Worm (Caenorhabditis elegans) whole organism, young adult: ENCODE data around the gene ska-3.

Experiments
- B0035.1 ChIP-seq: sonication (generic microtip); optimal IDR thresholded peaks from 2 replicates; lab custom pipeline; 2016; ENCODE audit warnings: missing genetic modification characterization, mild to moderate bottlenecking, missing compliant biosample characterization, missing genotype, missing genetic modification reagents
- D2030.7 ChIP-seq: fragments of 200-800 bp; sonication (Bioruptor generic); IDR thresholded peaks from 2 replicates; pipeline ENCODE4 v1.3.6; 2022; ENCODE audit warnings: missing genetic modification reagents, missing genetic modification characterization, missing compliant biosample characterization
- F22D6.2 ChIP-seq: sonication (generic microtip); optimal IDR thresholded peaks from 2 replicates; lab custom pipeline; 2016; ENCODE audit warnings: mild to moderate bottlenecking, missing genetic modification characterization, missing compliant biosample characterization
- F33H1.4 ChIP-seq: fragments of 200-800 bp; sonication (Bioruptor generic); IDR thresholded peaks from 2 replicates; pipeline ENCODE4 v1.3.6; 2022; ENCODE audit warnings: missing genetic modification reagents, missing genetic modification characterization, missing compliant biosample characterization
- F49E8.2 ChIP-seq: sonication (generic microtip); optimal IDR thresholded peaks from 3 replicates; lab custom pipeline; 2017; ENCODE audit warnings: missing genetic modification characterization, mild to moderate bottlenecking, missing compliant biosample characterization, antibody characterized with exemption, moderate library complexity; ENCODE audit not compliant: insufficient read depth
- F52B5.7 ChIP-seq: sonication (generic microtip); optimal IDR thresholded peaks from 2 replicates; lab custom pipeline; 2016; ENCODE audit warnings: mild to moderate bottlenecking, missing genetic modification characterization, missing compliant biosample characterization
- F55B11.4 ChIP-seq: sonication (generic microtip); optimal IDR thresholded peaks from 2 replicates; lab custom pipeline; 2016; ENCODE audit warnings: missing compliant biosample characterization, missing genetic modification characterization, borderline replicate concordance; ENCODE audit not compliant: insufficient read depth
- F57C9.4 ChIP-seq: sonication (generic microtip); optimal IDR thresholded peaks from 2 replicates; lab custom pipeline; 2017; ENCODE audit warnings: mild to moderate bottlenecking, missing genetic modification characterization, missing compliant biosample characterization
- Y53F4B.3 ChIP-seq: fragments of 200-800 bp; sonication (Bioruptor generic); IDR thresholded peaks from 2 replicates; pipeline ENCODE4 v1.3.6; 2022; ENCODE audit warnings: missing genetic modification reagents, missing genetic modification characterization, missing compliant biosample characterization
- Y67H2A.10 ChIP-seq: fragments of 200-800 bp; sonication (Bioruptor generic); conservative IDR thresholded peaks from 2 replicates; pipeline ENCODE4 v1.3.6; 2022; ENCODE audit warnings: missing genetic modification reagents, missing genetic modification characterization, missing compliant biosample characterization
- Y79H2A.3 ChIP-seq: fragments of 200-800 bp; sonication (Bioruptor generic); conservative IDR thresholded peaks from 2 replicates; pipeline ENCODE4 v1.3.6; 2022; ENCODE audit warnings: missing genetic modification reagents, missing genetic modification characterization, missing compliant biosample characterization
- akir-1 ChIP-seq: fragments of 200-800 bp; sonication (Bioruptor generic); optimal IDR thresholded peaks from 2 replicates; lab custom pipeline; 2018; ENCODE audit warnings: mild to moderate bottlenecking, missing genetic modification characterization, moderate library complexity, missing compliant biosample characterization
- ama-1 ChIP-seq, 3 experiments: fragments of 150-350 bp in 1 of 3; sonication (generic microtip) in 2 of 3; optimal IDR thresholded peaks; 2 replicates each; lab custom pipeline; 2014 to 2018; ENCODE audit warnings: missing biosample characterization in 2 of 3, missing genetic modification characterization in 2 of 3, missing genetic modification reagents in 2 of 3
- attf-6 ChIP-seq: fragments of 200-800 bp; sonication (Bioruptor generic); IDR thresholded peaks from 2 replicates; pipeline ENCODE4 v1.3.6; 2022; ENCODE audit warnings: missing genetic modification reagents, missing genetic modification characterization, missing compliant biosample characterization
- bed-1 ChIP-seq: fragments of 200-800 bp; sonication (Bioruptor generic); IDR thresholded peaks from 2 replicates; pipeline ENCODE4 v1.3.6; 2022; ENCODE audit warnings: missing genetic modification reagents, missing genetic modification characterization, missing compliant biosample characterization
- cebp-1 ChIP-seq, 2 experiments: fragments of 200-800 bp in 1 of 2; sonication (Bioruptor generic) in 1 of 2; sonication (generic microtip) in 1 of 2; IDR thresholded peaks in 1 of 2; optimal IDR thresholded peaks in 1 of 2; 2 replicates each; pipeline versions ENCODE4 v1.3.6 to Lab custom; 2017 to 2022; ENCODE audit warnings: missing compliant biosample characterization in 2 of 2, missing genetic modification characterization in 2 of 2, mild to moderate bottlenecking in 1 of 2, missing genetic modification reagents in 1 of 2, moderate library complexity in 1 of 2
- chd-7 ChIP-seq: sonication (generic microtip); optimal IDR thresholded peaks from 2 replicates; lab custom pipeline; 2016; ENCODE audit warnings: mild to moderate bottlenecking, missing genetic modification characterization, moderate library complexity, missing compliant biosample characterization
- efl-1 ChIP-seq: fragments of 150-350 bp; optimal IDR thresholded peaks from 2 replicates; lab custom pipeline; 2014; ENCODE audit warnings: missing biosample characterization, missing genetic modification reagents, missing genetic modification characterization
- ekl-4 ChIP-seq: fragments of 200-800 bp; sonication (Bioruptor generic); IDR thresholded peaks from 2 replicates; pipeline ENCODE4 v1.3.6; 2022; ENCODE audit warnings: missing genetic modification reagents, missing genetic modification characterization, missing compliant biosample characterization
- hmg-1.2 ChIP-seq: fragments of 200-800 bp; sonication (Bioruptor generic); IDR thresholded peaks from 2 replicates; pipeline ENCODE4 v1.3.6; 2022; ENCODE audit warnings: missing genetic modification reagents, missing genetic modification characterization, missing compliant biosample characterization
- lag-1 ChIP-seq: fragments of 200-800 bp; sonication (Bioruptor generic); IDR thresholded peaks from 2 replicates; pipeline ENCODE4 v1.3.6; 2022; ENCODE audit warnings: missing genetic modification reagents, missing genetic modification characterization, missing compliant biosample characterization
- lin-54 ChIP-seq: fragments of 200-800 bp; sonication (Bioruptor generic); optimal IDR thresholded peaks from 2 replicates; lab custom pipeline; 2018; ENCODE audit warnings: mild to moderate bottlenecking, missing genetic modification characterization, missing compliant biosample characterization
- lsl-1 ChIP-seq: fragments of 200-800 bp; sonication (Bioruptor generic); optimal IDR thresholded peaks from 2 replicates; lab custom pipeline; 2018; ENCODE audit warnings: mild to moderate bottlenecking, missing genetic modification characterization, moderate library complexity, missing compliant biosample characterization
- lsy-27 ChIP-seq: sonication (generic microtip); optimal IDR thresholded peaks from 2 replicates; lab custom pipeline; 2017; ENCODE audit warnings: missing genetic modification characterization, mild to moderate bottlenecking, missing compliant biosample characterization, antibody characterized with exemption, missing genotype, borderline replicate concordance; ENCODE audit not compliant: insufficient read depth
- madf-3 ChIP-seq: fragments of 200-800 bp; sonication (Bioruptor generic); IDR thresholded peaks from 2 replicates; pipeline ENCODE4 v1.3.6; 2022; ENCODE audit warnings: missing genetic modification reagents, missing genetic modification characterization, missing compliant biosample characterization
- mel-28 ChIP-seq: sonication (generic microtip); optimal IDR thresholded peaks from 2 replicates; lab custom pipeline; 2016; ENCODE audit warnings: borderline replicate concordance, mild to moderate bottlenecking, missing genetic modification characterization, missing compliant biosample characterization
- nhr-179 ChIP-seq: sonication (generic microtip); optimal IDR thresholded peaks from 2 replicates; lab custom pipeline; 2016; ENCODE audit warnings: mild to moderate bottlenecking, missing genetic modification characterization, missing compliant biosample characterization
- pha-4 ChIP-seq: fragments of 150-350 bp; sonication (generic microtip); optimal IDR thresholded peaks from 2 replicates; lab custom pipeline; 2014; ENCODE audit warnings: missing biosample characterization, missing genetic modification reagents, missing genetic modification characterization
- snpc-1.1 ChIP-seq: sonication (generic microtip); optimal IDR thresholded peaks from 2 replicates; lab custom pipeline; 2017; ENCODE audit warnings: missing genetic modification characterization, mild to moderate bottlenecking, missing compliant biosample characterization, antibody characterized with exemption, moderate library complexity, missing genotype, missing genetic modification reagents; ENCODE audit not compliant: insufficient read depth
- snpc-1.3 ChIP-seq: sonication (generic microtip); optimal IDR thresholded peaks from 2 replicates; lab custom pipeline; 2017; ENCODE audit warnings: missing genetic modification characterization, mild to moderate bottlenecking, missing compliant biosample characterization, antibody characterized with exemption, moderate library complexity, missing genotype, missing genetic modification reagents; ENCODE audit not compliant: insufficient read depth
- snpc-3.4 ChIP-seq: sonication (generic microtip); optimal IDR thresholded peaks from 2 replicates; lab custom pipeline; 2017; ENCODE audit warnings: missing genetic modification characterization, mild to moderate bottlenecking, missing compliant biosample characterization, antibody characterized with exemption, moderate library complexity, missing genotype, missing genetic modification reagents
- snpc-4 ChIP-seq, 5 experiments: fragments of 150-350 bp in 1 of 5; sonication (generic microtip) in 4 of 5; optimal IDR thresholded peaks; 2 replicates each; lab custom pipeline; 2014 to 2018; ENCODE audit warnings: missing genetic modification characterization in 5 of 5, missing biosample characterization in 3 of 5, antibody characterized with exemption in 2 of 5, mild to moderate bottlenecking in 2 of 5, missing compliant biosample characterization in 2 of 5, missing genotype in 2 of 5, moderate library complexity in 2 of 5, missing genetic modification reagents in 1 of 5
- tbp1 ChIP-seq: fragments of 200-800 bp; sonication (Bioruptor generic); optimal IDR thresholded peaks from 2 replicates; lab custom pipeline; 2018; ENCODE audit warnings: mild to moderate bottlenecking, missing genetic modification characterization, missing compliant biosample characterization
- tbx-9 ChIP-seq: sonication (generic microtip); optimal IDR thresholded peaks from 2 replicates; lab custom pipeline; 2016; ENCODE audit warnings: borderline replicate concordance, missing genetic modification characterization, inconsistent platforms, missing compliant biosample characterization
- ztf-25 ChIP-seq: fragments of 200-800 bp; sonication (Bioruptor generic); IDR thresholded peaks from 2 replicates; pipeline ENCODE4 v1.3.6; 2022; ENCODE audit warnings: missing genetic modification reagents, missing genetic modification characterization, missing compliant biosample characterization
- ztf-26 ChIP-seq: sonication (generic microtip); optimal IDR thresholded peaks from 2 replicates; lab custom pipeline; 2017; ENCODE audit warnings: missing genetic modification characterization, missing compliant biosample characterization
- ztf-6 ChIP-seq: fragments of 200-800 bp; sonication (Bioruptor generic); IDR thresholded peaks from 2 replicates; pipeline ENCODE4 v1.3.6; 2022; ENCODE audit warnings: missing genetic modification reagents, missing genetic modification characterization, missing compliant biosample characterization

ska-3 gene

DNA sequence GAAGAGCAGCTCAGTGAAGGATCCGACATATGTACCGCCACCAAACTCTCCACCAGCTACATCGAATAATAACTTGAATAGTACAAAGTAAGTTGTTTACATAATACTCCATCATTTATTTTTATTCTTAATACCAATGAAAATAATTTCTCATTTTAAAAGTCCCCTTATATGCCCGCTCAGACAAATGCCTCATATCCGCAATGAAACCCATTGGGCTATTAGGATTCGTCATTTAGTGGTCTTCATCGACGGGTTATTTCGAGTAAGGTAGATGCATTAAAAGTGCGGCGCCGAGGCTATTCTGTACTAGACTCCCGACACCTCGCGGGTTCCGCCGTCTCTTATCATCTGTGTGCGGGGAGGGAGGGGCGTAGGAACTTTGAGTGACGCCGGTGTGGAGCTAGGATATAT lies 25.1 kb downstream of the ska-3 start (continued):
- TF ChIP-seq ztf-6 (GFP tag; lab: Robert Waterston, UW) (no peak), Y53F4B.3 (GFP tag; lab: Robert Waterston, UW) (no peak), lsl-1 (peak; percentile 88), snpc-1.3 (peak; percentile 96), snpc-4 (GFP tag; optimal IDR thresholded peaks at IDR 0.05; lab: Kevin White, UChicago) (peak; percentile 96), snpc-4 (tag; optimal IDR thresholded peaks at IDR 0.05; lab: Kevin White, UChicago) (peak; percentile 94 to 99 (median 98)), F22D6.2 (tag; lab: Kevin White, UChicago) (no peak), lin-54 (GFP tag; lab: Kevin White, UChicago) (peak; percentile 88), ekl-4 (peak; percentile 24; the same call in 1 of the 2 replicates), attf-6 (GFP tag; lab: Robert Waterston, UW) (peak; percentile 60), F49E8.2 (peak; percentile 90), tbp1 (GFP tag; lab: Kevin White, UChicago) (peak; percentile 75), snpc-1.1 (tag; lab: Kevin White, UChicago) (peak; percentile 97), lag-1 (GFP tag; lab: Robert Waterston, UW) (no peak), F33H1.4 (GFP tag; lab: Robert Waterston, UW) (peak; percentile 66)

ce11 chrIII:5642692-5643091 lies 36.1 kb downstream of the ska-3 start:
- TF ChIP-seq tbx-9: no peak
- TF ChIP-seq Y79H2A.3 (GFP tag; lab: Robert Waterston, UW): no peak
- TF ChIP-seq ama-1 (optimal IDR thresholded peaks at IDR 0.05; lab: Kevin White, UChicago): no peak
- TF ChIP-seq ama-1 (GFP tag; optimal IDR thresholded peaks at IDR 0.05; lab: Kevin White, UChicago): no peak
- no peak for TF ChIP-seq snpc-3.4 (tag; lab: Kevin White, UChicago)
- no peak for TF ChIP-seq Y67H2A.10
- TF ChIP-seq B0035.1 (tag; lab: Kevin White, UChicago): no peak
- TF ChIP-seq bed-1 (GFP tag; lab: Robert Waterston, UW): no peak
- no peak for TF ChIP-seq Y53F4B.3 (GFP tag; lab: Robert Waterston, UW)
- no peak for TF ChIP-seq chd-7
- no peak for TF ChIP-seq efl-1
- TF ChIP-seq F57C9.4: no peak
- TF ChIP-seq D2030.7 (GFP tag; lab: Robert Waterston, UW): no peak
- TF ChIP-seq lsy-27 (tag; lab: Kevin White, UChicago): no peak
- TF ChIP-seq pha-4 (tag; lab: Kevin White, UChicago): no peak
- no peak for TF ChIP-seq madf-3 (GFP tag; lab: Robert Waterston, UW)
- TF ChIP-seq mel-28 (tag; lab: Kevin White, UChicago): no peak

DNA sequence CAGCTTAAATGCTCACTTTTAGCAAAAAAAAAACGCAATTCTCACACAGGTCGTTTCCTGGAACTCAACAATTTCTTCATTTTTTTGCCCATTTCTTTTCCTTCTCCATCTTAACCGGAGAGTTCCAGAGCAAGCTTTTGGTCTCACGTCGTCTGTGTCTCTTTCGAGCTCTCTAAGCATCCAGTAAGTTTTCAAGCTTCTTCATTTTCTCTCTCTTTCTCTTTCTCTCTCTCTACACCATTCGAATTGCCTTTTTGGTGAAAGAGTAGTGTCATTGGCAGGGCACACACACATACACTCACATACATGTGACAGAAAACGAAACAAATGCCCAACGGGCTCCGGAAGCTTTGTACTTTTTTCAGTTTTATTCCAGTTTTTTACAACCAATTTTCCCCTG lies 38.9 kb downstream of the ska-3 start:
- TF ChIP-seq cebp-1 (GFP tag; IDR thresholded peaks at IDR 0.05; lab: Robert Waterston, UW): no peak
- TF ChIP-seq cebp-1 (tag; optimal IDR thresholded peaks at IDR 0.05; lab: Kevin White, UChicago): peak; percentile 6
- TF ChIP-seq snpc-4 (GFP tag; optimal IDR thresholded peaks at IDR 0.05; lab: Kevin White, UChicago): no peak
- peak in 1 of 4 experiments; percentile 59 for TF ChIP-seq snpc-4 (tag; optimal IDR thresholded peaks at IDR 0.05; lab: Kevin White, UChicago)
- no peak for TF ChIP-seq nhr-179 (tag; lab: Kevin White, UChicago)
- no peak for TF ChIP-seq F55B11.4 (tag; lab: Kevin White, UChicago)
- TF ChIP-seq akir-1 (GFP tag; lab: Kevin White, UChicago): no peak
- TF ChIP-seq hmg-1.2 (GFP tag; lab: Robert Waterston, UW): peak; percentile 52; the same call in 1 of the 2 replicates
- no peak for TF ChIP-seq ztf-25
- TF ChIP-seq F52B5.7 (tag; lab: Kevin White, UChicago): no peak
- no peak for TF ChIP-seq ztf-26 (tag; lab: Kevin White, UChicago)
